Fruit fly (Drosophila melanogaster) whole organism, embryonic: ENCODE results near the gene mRF1.

Experiments
- CG12769 ChIP-seq: fragments of 200-800 bp; sonication (Bioruptor generic); optimal IDR thresholded peaks from 2 replicates; lab custom pipeline; 2019; ENCODE audit warnings: missing biosample characterization, mild to moderate bottlenecking, missing genetic modification characterization, moderate library complexity
- CG14710 ChIP-seq: fragments of 200-800 bp; sonication (Bioruptor generic); optimal IDR thresholded peaks from 3 replicates; lab custom pipeline; 2019; ENCODE audit warnings: missing biosample characterization, mild to moderate bottlenecking, missing genetic modification characterization, moderate library complexity
- CG15479 ChIP-seq: fragments of 200-800 bp; sonication (Bioruptor generic); optimal IDR thresholded peaks from 3 replicates; lab custom pipeline; 2019; ENCODE audit warnings: missing biosample characterization, mild to moderate bottlenecking, missing genetic modification characterization, moderate library complexity
- CG1647 ChIP-seq: fragments of 200-800 bp; sonication (Bioruptor generic); optimal IDR thresholded peaks from 3 replicates; lab custom pipeline; 2016; ENCODE audit warnings: missing biosample characterization, missing genetic modification characterization
- CG17829 ChIP-seq: fragments of 200-800 bp; optimal IDR thresholded peaks from 2 replicates; lab custom pipeline; 2019; ENCODE audit warnings: missing biosample characterization, mild to moderate bottlenecking, missing genetic modification characterization, moderate library complexity
- CG18764 ChIP-seq: fragments of 200-800 bp; sonication (Bioruptor generic); optimal IDR thresholded peaks from 3 replicates; lab custom pipeline; 2016; ENCODE audit warnings: missing biosample characterization, missing genetic modification characterization
- CG2120 ChIP-seq: fragments of 200-800 bp; sonication (Bioruptor generic); optimal IDR thresholded peaks from 3 replicates; lab custom pipeline; 2016; ENCODE audit warnings: missing biosample characterization, missing genetic modification characterization
- CG31224 ChIP-seq: fragments of 200-800 bp; sonication (Bioruptor generic); IDR thresholded peaks from 2 replicates; pipeline ENCODE4 v1.3.6; 2022; ENCODE audit warnings: missing biosample characterization, missing genetic modification characterization
- CG31365 ChIP-seq: fragments of 200-800 bp; sonication (Bioruptor generic); optimal IDR thresholded peaks from 2 replicates; lab custom pipeline; 2018; ENCODE audit warnings: missing biosample characterization, mild to moderate bottlenecking, missing genetic modification characterization
- CG32532 ChIP-seq: fragments of 200-800 bp; sonication (Bioruptor generic); IDR thresholded peaks from 2 replicates; pipeline ENCODE4 v1.3.6; 2022; ENCODE audit warnings: missing biosample characterization, missing genetic modification characterization
- CG33557 ChIP-seq: fragments of 200-800 bp; sonication (Bioruptor generic); optimal IDR thresholded peaks from 2 replicates; lab custom pipeline; 2019; ENCODE audit warnings: missing biosample characterization, mild to moderate bottlenecking, missing genetic modification characterization, moderate library complexity
- CG34422 ChIP-seq: fragments of 200-800 bp; sonication (Bioruptor generic); IDR thresholded peaks from 3 replicates; pipeline ENCODE4 v1.3.6; 2022; ENCODE audit warnings: missing biosample characterization, missing genetic modification characterization
- CG3995 ChIP-seq: fragments of 200-800 bp; sonication (Bioruptor generic); optimal IDR thresholded peaks from 3 replicates; lab custom pipeline; 2016; ENCODE audit warnings: missing biosample characterization, missing genetic modification characterization
- CG4707 ChIP-seq: fragments of 200-800 bp; sonication (Bioruptor generic); optimal IDR thresholded peaks from 2 replicates; lab custom pipeline; 2018; ENCODE audit warnings: missing biosample characterization, mild to moderate bottlenecking, missing genetic modification characterization, moderate library complexity
- CG6254 ChIP-seq: fragments of 200-800 bp; sonication (Bioruptor generic); optimal IDR thresholded peaks from 3 replicates; lab custom pipeline; 2017; ENCODE audit warnings: mild to moderate bottlenecking, missing biosample characterization, missing genetic modification reagents, missing genetic modification characterization
- CG6813 ChIP-seq: fragments of 200-800 bp; sonication (Bioruptor generic); optimal IDR thresholded peaks from 2 replicates; lab custom pipeline; 2017; ENCODE audit warnings: missing biosample characterization, missing genetic modification characterization, mild to moderate bottlenecking, moderate library complexity, missing genetic modification reagents
- CG7556 ChIP-seq: fragments of 200-800 bp; sonication (Bioruptor generic); optimal IDR thresholded peaks from 2 replicates; lab custom pipeline; 2017; ENCODE audit warnings: missing biosample characterization, mild to moderate bottlenecking, missing genetic modification characterization
- CG8290 ChIP-seq, 3 experiments: fragments of 200-800 bp; sonication (Bioruptor generic); optimal IDR thresholded peaks; 2 replicates each; lab custom pipeline; 2016 to 2019; ENCODE audit warnings: missing biosample characterization in 3 of 3, missing genetic modification characterization in 3 of 3, mild to moderate bottlenecking in 2 of 3, moderate library complexity in 1 of 3
- CG9437 ChIP-seq: fragments of 200-800 bp; sonication (Bioruptor generic); optimal IDR thresholded peaks from 2 replicates; lab custom pipeline; 2018; ENCODE audit warnings: missing biosample characterization, mild to moderate bottlenecking, missing genetic modification characterization
- CG9797 ChIP-seq: fragments of 200-800 bp; sonication (Bioruptor generic); optimal IDR thresholded peaks from 3 replicates; lab custom pipeline; 2018; ENCODE audit warnings: missing biosample characterization, mild to moderate bottlenecking, missing genetic modification characterization
- D19A ChIP-seq: fragments of 200-800 bp; optimal IDR thresholded peaks from 3 replicates; lab custom pipeline; 2019; ENCODE audit warnings: missing biosample characterization, mild to moderate bottlenecking, missing genetic modification characterization, moderate library complexity
- Dfd ChIP-seq, 2 experiments: fragments of >200 bp; optimal IDR thresholded peaks; 2 replicates each; lab custom pipeline; 2017; ENCODE audit warnings: missing biosample characterization in 2 of 2, missing genetic modification characterization in 2 of 2
- E2f2 ChIP-seq: fragments of 200-800 bp; sonication (Bioruptor generic); IDR thresholded peaks from 2 replicates; pipeline ENCODE4 v1.3.6; 2022; ENCODE audit warnings: missing biosample characterization, missing genetic modification characterization
- Hand ChIP-seq: fragments of 200-800 bp; sonication (Bioruptor generic); optimal IDR thresholded peaks from 2 replicates; lab custom pipeline; 2017; ENCODE audit warnings: mild to moderate bottlenecking, missing biosample characterization, missing genetic modification reagents, missing genetic modification characterization
- Kr ChIP-seq: fragments of 200-800 bp; sonication (Bioruptor generic); optimal IDR thresholded peaks from 2 replicates; lab custom pipeline; 2017; ENCODE audit warnings: missing biosample characterization, mild to moderate bottlenecking, missing genetic modification characterization
- Med ChIP-seq: fragments of 200-800 bp; sonication (Bioruptor generic); peaks from one replicate; lab custom pipeline; 2016; ENCODE audit warnings: missing biosample characterization, missing genetic modification characterization, mild to moderate bottlenecking, inconsistent platforms, moderate library complexity
- Poxn ChIP-seq: fragments of 200-800 bp; sonication (Bioruptor generic); IDR thresholded peaks from 2 replicates; pipeline ENCODE4 v1.3.6; 2022; ENCODE audit warnings: missing biosample characterization, missing genetic modification characterization
- Sry-δ ChIP-seq: fragments of 200-800 bp; sonication (Bioruptor generic); optimal IDR thresholded peaks from 2 replicates; lab custom pipeline; 2016; ENCODE audit warnings: missing biosample characterization, missing genetic modification characterization
- cad ChIP-seq: fragments of >200 bp; optimal IDR thresholded peaks from 2 replicates; lab custom pipeline; 2017; ENCODE audit warnings: missing biosample characterization, missing genetic modification characterization
- cato ChIP-seq: fragments of 200-800 bp; sonication (Bioruptor generic); optimal IDR thresholded peaks from 2 replicates; lab custom pipeline; 2016; ENCODE audit warnings: missing biosample characterization, missing genetic modification characterization, borderline replicate concordance
- croc ChIP-seq: fragments of 200-800 bp; sonication (Bioruptor generic); conservative IDR thresholded peaks from 3 replicates; pipeline ENCODE4 v1.3.6; 2022; ENCODE audit warnings: missing biosample characterization, missing genetic modification characterization
- dan ChIP-seq: fragments of 200-800 bp; sonication (Bioruptor generic); IDR thresholded peaks from 2 replicates; pipeline ENCODE4 v1.3.6; 2022; ENCODE audit warnings: missing biosample characterization, missing genetic modification characterization
- dimm ChIP-seq: fragments of 200-800 bp; sonication (Bioruptor generic); IDR thresholded peaks from 2 replicates; pipeline ENCODE4 v1.3.6; 2022; ENCODE audit warnings: missing biosample characterization, missing genetic modification characterization
- dmrt11E ChIP-seq: fragments of 200-800 bp; sonication (Bioruptor generic); optimal IDR thresholded peaks from 3 replicates; lab custom pipeline; 2018; ENCODE audit warnings: missing biosample characterization, mild to moderate bottlenecking, missing genetic modification characterization, moderate library complexity
- fru ChIP-seq: fragments of >200 bp; optimal IDR thresholded peaks from 2 replicates; lab custom pipeline; 2017
- ftz-f1 ChIP-seq: fragments of 200-800 bp; sonication (Bioruptor generic); optimal IDR thresholded peaks from 2 replicates; lab custom pipeline; 2016; ENCODE audit warnings: missing biosample characterization, missing genetic modification characterization
- gem ChIP-seq: fragments of 200-800 bp; sonication (Bioruptor generic); optimal IDR thresholded peaks from 2 replicates; lab custom pipeline; 2019; ENCODE audit warnings: missing biosample characterization, mild to moderate bottlenecking, missing genetic modification characterization, moderate library complexity
- kah ChIP-seq: fragments of 200-800 bp; sonication (Bioruptor generic); optimal IDR thresholded peaks from 2 replicates; lab custom pipeline; 2018; ENCODE audit warnings: missing biosample characterization, mild to moderate bottlenecking, missing genetic modification characterization
- nmo ChIP-seq: fragments of 200-800 bp; sonication (Bioruptor generic); optimal IDR thresholded peaks from 2 replicates; lab custom pipeline; 2018; ENCODE audit warnings: missing biosample characterization, mild to moderate bottlenecking, missing genetic modification characterization, moderate library complexity
- pho ChIP-seq: fragments of 200-800 bp; sonication (Bioruptor generic); optimal IDR thresholded peaks from 2 replicates; lab custom pipeline; 2016; ENCODE audit warnings: missing biosample characterization, missing genetic modification characterization
- pum ChIP-seq: fragments of 200-800 bp; sonication (Bioruptor generic); optimal IDR thresholded peaks from 2 replicates; lab custom pipeline; 2016; ENCODE audit warnings: missing biosample characterization, missing genetic modification characterization
- pzg ChIP-seq: fragments of 200-800 bp; sonication (Bioruptor generic); optimal IDR thresholded peaks from 3 replicates; lab custom pipeline; 2018; ENCODE audit warnings: missing biosample characterization, mild to moderate bottlenecking, missing genetic modification characterization, moderate library complexity
- rib ChIP-seq: fragments of 200-800 bp; sonication (Bioruptor generic); IDR thresholded peaks from 2 replicates; pipeline ENCODE4 v1.3.6; 2022; ENCODE audit warnings: missing biosample characterization, missing genetic modification characterization
- salm ChIP-seq: fragments of 200-800 bp; sonication (Bioruptor generic); optimal IDR thresholded peaks from 2 replicates; lab custom pipeline; 2018; ENCODE audit warnings: missing biosample characterization, mild to moderate bottlenecking, missing genetic modification characterization
- slp2 ChIP-seq: fragments of 200-800 bp; sonication (Bioruptor generic); optimal IDR thresholded peaks from 2 replicates; lab custom pipeline; 2016; ENCODE audit warnings: missing biosample characterization, missing genetic modification characterization
- sqz ChIP-seq: fragments of 200-800 bp; sonication (Bioruptor generic); optimal IDR thresholded peaks from 3 replicates; lab custom pipeline; 2018; ENCODE audit warnings: missing biosample characterization, mild to moderate bottlenecking, missing genetic modification characterization
- ssp ChIP-seq: fragments of 200-800 bp; sonication (Bioruptor generic); IDR thresholded peaks from 2 replicates; pipeline ENCODE4 v1.3.6; 2022; ENCODE audit warnings: missing biosample characterization, missing genetic modification characterization
- stc ChIP-seq: fragments of 200-800 bp; sonication (Bioruptor generic); IDR thresholded peaks from 2 replicates; pipeline ENCODE4 v1.3.6; 2022; ENCODE audit warnings: missing biosample characterization, missing genetic modification characterization
- trem ChIP-seq: fragments of 200-800 bp; optimal IDR thresholded peaks from 3 replicates; lab custom pipeline; 2019; ENCODE audit warnings: missing biosample characterization, mild to moderate bottlenecking, missing genetic modification characterization, moderate library complexity
- unc-4 ChIP-seq: fragments of 200-800 bp; sonication (Bioruptor generic); IDR thresholded peaks from 2 replicates; pipeline ENCODE4 v1.3.6; 2022; ENCODE audit warnings: missing biosample characterization, missing genetic modification characterization; ENCODE audit not compliant: partially characterized antibody
- vvl ChIP-seq: fragments of 200-800 bp; sonication (Bioruptor generic); IDR thresholded peaks from 2 replicates; pipeline ENCODE4 v1.3.6; 2022; ENCODE audit warnings: missing biosample characterization, missing genetic modification characterization
- zf30C ChIP-seq: fragments of 200-800 bp; sonication (Bioruptor generic); optimal IDR thresholded peaks from 3 replicates; lab custom pipeline; 2018; ENCODE audit warnings: missing biosample characterization, mild to moderate bottlenecking, missing genetic modification characterization

mRF1 gene

DNA sequence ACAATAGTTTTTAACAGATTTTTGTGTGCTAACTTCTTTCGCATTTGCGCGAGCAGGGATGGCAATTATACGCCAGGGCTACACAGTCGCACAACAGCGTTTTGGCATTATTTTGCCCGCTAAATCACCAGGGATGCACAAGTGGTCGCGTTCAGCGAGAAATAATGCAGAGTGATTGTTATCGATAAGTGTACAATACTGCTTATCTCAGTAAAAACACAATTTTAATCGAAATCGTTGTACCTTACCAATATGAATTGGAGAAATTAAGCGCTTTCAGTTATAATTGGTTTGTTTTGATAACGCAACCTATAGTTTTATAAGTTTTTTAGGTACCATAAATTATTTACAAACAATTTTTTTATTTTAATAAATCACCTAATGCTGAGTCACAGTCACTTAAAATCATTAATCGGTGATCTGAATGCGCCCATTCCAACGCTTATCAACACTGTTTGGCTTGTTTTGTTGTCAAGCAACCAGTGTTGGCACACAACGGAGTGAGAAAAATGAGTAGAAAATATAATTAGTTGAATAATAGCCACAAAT lies 43.0 kb upstream of the mRF1 start, which contains the start of the genes Sfmbt and CG5439 (continued):
- TF ChIP-seq CG6254 (GFP tag; lab: Kevin White, UChicago) (peak; percentile 23), CG1647 (GFP tag; lab: Kevin White, UChicago) (peak; percentile 50), CG33557 (GFP tag; lab: Kevin White, UChicago) (peak; percentile 62), CG12769 (tag; lab: Kevin White, UChicago) (no peak), stc (GFP tag; lab: Robert Waterston, UW) (no peak), Kr (no peak), slp2 (peak; percentile 73), CG7556 (no peak), Dfd (GFP tag; optimal IDR thresholded peaks at IDR 0.05; lab: Kevin White, UChicago) (no peak), CG18764 (peak; percentile 46), nmo (GFP tag; lab: Kevin White, UChicago) (peak; percentile 91), CG6813 (GFP tag; lab: Kevin White, UChicago) (no peak), D19A (tag; lab: Kevin White, UChicago) (no peak), CG31365 (tag; lab: Kevin White, UChicago) (no peak), zf30C (GFP tag; lab: Kevin White, UChicago) (no peak), kah (GFP tag; lab: Kevin White, UChicago) (no peak), CG3995 (GFP tag; lab: Kevin White, UChicago) (peak; percentile 100), pho (GFP tag; lab: Kevin White, UChicago) (peak; percentile 88), dan (no peak), Hand (no peak), CG8290 (GFP tag; optimal IDR thresholded peaks at IDR 0.05; lab: Kevin White, UChicago) (peak; percentile 75), CG8290 (tag; optimal IDR thresholded peaks at IDR 0.05; lab: Kevin White, UChicago) (peak in 1 of 2 experiments; percentile 58), CG9797 (peak; percentile 55), sqz (no peak), gem (no peak), CG2120 (GFP tag; lab: Kevin White, UChicago) (peak; percentile 92), Med (peak; percentile 96), fru (no peak), E2f2 (GFP tag; lab: Robert Waterston, UW) (peak; percentile 51), pum (peak; percentile 79), CG9437 (peak; percentile 29), CG4707 (GFP tag; lab: Kevin White, UChicago) (no peak), croc (GFP tag; lab: Robert Waterston, UW) (peak; percentile 61), ssp (GFP tag; lab: Robert Waterston, UW) (peak; percentile 72), dmrt11E (tag; lab: Kevin White, UChicago) (peak; percentile 65), CG32532 (GFP tag; lab: Robert Waterston, UW) (peak; percentile 77), cad (GFP tag; lab: Kevin White, UChicago) (no peak), Poxn (GFP tag; lab: Robert Waterston, UW) (no peak; the same call in 1 of the 2 replicates), CG17829 (tag; lab: Kevin White, UChicago) (peak; percentile 80), salm (tag; lab: Kevin White, UChicago) (peak; percentile 5)
- TF ChIP-seq, all 482 proteins: peak for 301

DNA sequence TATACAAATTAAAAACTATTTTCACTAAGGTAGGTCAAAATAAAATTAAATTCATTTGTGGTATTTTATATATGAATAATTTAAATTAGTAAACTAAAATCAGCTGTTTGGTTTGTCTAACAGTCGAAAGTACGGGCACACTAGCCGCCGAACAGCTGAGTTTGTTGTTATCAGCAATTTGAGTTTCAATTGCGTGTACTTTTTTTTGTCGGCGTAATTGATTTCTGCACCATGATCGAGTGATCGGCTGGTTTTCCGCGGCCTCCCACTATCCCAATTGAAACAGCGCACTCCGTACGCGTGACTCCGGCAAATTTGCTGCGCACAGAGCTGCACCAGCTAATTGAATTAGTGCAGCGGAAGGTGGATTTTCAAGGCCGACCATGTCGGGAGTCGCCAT lies 40.7 kb upstream of the mRF1 start, which contains the start of gene Alg7:
TSS of gene Alg7 (plus strand) at position 153 of the 400 bp plus-strand sequence.
- TF ChIP-seq trem (tag; lab: Kevin White, UChicago) = peak; percentile 21
- peak; percentile 70; the same call in 1 of the 2 replicates for TF ChIP-seq vvl (GFP tag; lab: Robert Waterston, UW)
- no peak for TF ChIP-seq cato (GFP tag; lab: Kevin White, UChicago)
- TF ChIP-seq Sry-δ (GFP tag; lab: Kevin White, UChicago) = no peak
- TF ChIP-seq rib (GFP tag; lab: Robert Waterston, UW) = no peak
- TF ChIP-seq dimm (GFP tag; lab: Robert Waterston, UW) = no peak
- peak; percentile 55; the same call in 1 of the 3 replicates for TF ChIP-seq CG34422 (GFP tag; lab: Robert Waterston, UW)
- peak; percentile 78 for TF ChIP-seq CG15479 (GFP tag; lab: Kevin White, UChicago)
- 0 out of 2 replicates have a peak, but pooled peaks have one; percentile 15 for TF ChIP-seq unc-4 (GFP tag; lab: Robert Waterston, UW)
- peak; percentile 45 for TF ChIP-seq pzg (GFP tag; lab: Kevin White, UChicago)
- TF ChIP-seq CG31224 = no peak
- TF ChIP-seq CG14710 (tag; lab: Kevin White, UChicago) = peak; percentile 19
- peak; percentile 45 for TF ChIP-seq E2f2 (GFP tag; lab: Robert Waterston, UW)
- peak; percentile 91 for TF ChIP-seq ftz-f1 (GFP tag; lab: Kevin White, UChicago)
